Worm (Caenorhabditis elegans) whole organism, L2 larva: ENCODE data around the gene T06D8.10.

ENCODE experiments used
- C34F6.9 ChIP-seq: fragments of 150-350 bp; optimal IDR thresholded peaks from 2 replicates; lab custom pipeline; 2014; ENCODE audit warnings: missing biosample characterization, missing genetic modification characterization
- F13H6.1 ChIP-seq: sonication (generic microtip); optimal IDR thresholded peaks from 2 replicates; lab custom pipeline; 2016; ENCODE audit warnings: missing genetic modification characterization, missing compliant biosample characterization
- R02D3.7 ChIP-seq: fragments of 150-350 bp; optimal IDR thresholded peaks from 2 replicates; lab custom pipeline; 2014; ENCODE audit warnings: missing biosample characterization, missing genetic modification characterization
- Y55F3AM.14 ChIP-seq: fragments of 200-800 bp; sonication (Bioruptor generic); optimal IDR thresholded peaks from 2 replicates; lab custom pipeline; 2018; ENCODE audit warnings: mild to moderate bottlenecking, missing genetic modification characterization, missing compliant biosample characterization
- ZK546.5 ChIP-seq: sonication (generic microtip); optimal IDR thresholded peaks from 2 replicates; lab custom pipeline; 2017; ENCODE audit warnings: missing biosample characterization, missing genetic modification characterization
- alr-1 ChIP-seq: fragments of 150-350 bp; optimal IDR thresholded peaks from 2 replicates; lab custom pipeline; 2014; ENCODE audit warnings: missing biosample characterization, missing genetic modification characterization
- aly-2 ChIP-seq: fragments of 150-350 bp; optimal IDR thresholded peaks from 2 replicates; lab custom pipeline; 2014; ENCODE audit warnings: missing biosample characterization, missing genetic modification characterization
- ama-1 ChIP-seq: fragments of 150-350 bp; optimal IDR thresholded peaks from 2 replicates; lab custom pipeline; 2018; ENCODE audit warnings: inconsistent platforms
- blmp-1 ChIP-seq: sonication (generic microtip); optimal IDR thresholded peaks from 2 replicates; lab custom pipeline; 2017; ENCODE audit warnings: missing genetic modification characterization, mild to moderate bottlenecking, missing compliant biosample characterization, antibody characterized with exemption, moderate library complexity; ENCODE audit not compliant: insufficient read depth
- ceh-16 ChIP-seq: fragments of 150-350 bp; optimal IDR thresholded peaks from 2 replicates; lab custom pipeline; 2014; ENCODE audit warnings: missing biosample characterization, missing genetic modification characterization
- ceh-82 ChIP-seq: fragments of 150-350 bp; optimal IDR thresholded peaks from 2 replicates; lab custom pipeline; 2014; ENCODE audit warnings: missing biosample characterization, missing genetic modification characterization
- crh-2 ChIP-seq: sonication (generic microtip); optimal IDR thresholded peaks from 2 replicates; lab custom pipeline; 2017; ENCODE audit warnings: missing biosample characterization, missing genetic modification characterization
- dmd-4 ChIP-seq: sonication (generic microtip); optimal IDR thresholded peaks from 2 replicates; lab custom pipeline; 2017; ENCODE audit warnings: missing biosample characterization, missing genetic modification characterization
- egl-27 ChIP-seq: sonication (generic microtip); optimal IDR thresholded peaks from 3 replicates; lab custom pipeline; 2017; ENCODE audit warnings: missing biosample characterization, missing genetic modification reagents, missing genetic modification characterization
- elt-1 ChIP-seq: fragments of 150-350 bp; optimal IDR thresholded peaks from 2 replicates; lab custom pipeline; 2014; ENCODE audit warnings: missing biosample characterization, missing genetic modification characterization
- elt-3 ChIP-seq: sonication (generic microtip); optimal IDR thresholded peaks from 2 replicates; lab custom pipeline; 2017; ENCODE audit warnings: missing biosample characterization, missing genetic modification characterization
- fos-1 ChIP-seq: fragments of 150-350 bp; optimal IDR thresholded peaks from 2 replicates; lab custom pipeline; 2014; ENCODE audit warnings: missing biosample characterization, missing genetic modification characterization
- gmeb-1 ChIP-seq: fragments of 150-350 bp; optimal IDR thresholded peaks from 2 replicates; lab custom pipeline; 2014; ENCODE audit warnings: missing biosample characterization, missing genetic modification characterization
- lin-11 ChIP-seq: fragments of 150-350 bp; sonication (generic microtip); optimal IDR thresholded peaks from 2 replicates; lab custom pipeline; 2014; ENCODE audit warnings: missing biosample characterization, missing genetic modification characterization, inconsistent platforms, mixed read lengths
- lin-13 ChIP-seq: fragments of 150-350 bp; optimal IDR thresholded peaks from 2 replicates; lab custom pipeline; 2014; ENCODE audit warnings: missing biosample characterization, missing genetic modification reagents, missing genetic modification characterization
- lin-39 ChIP-seq: fragments of 150-350 bp; optimal IDR thresholded peaks from 2 replicates; lab custom pipeline; 2014; ENCODE audit warnings: missing biosample characterization, missing genetic modification reagents, missing genetic modification characterization
- lsy-2 ChIP-seq, 2 experiments: fragments of 150-350 bp in 1 of 2; sonication (generic microtip) in 1 of 2; optimal IDR thresholded peaks; 2 replicates each; lab custom pipeline; 2014 to 2017; ENCODE audit warnings: missing biosample characterization in 2 of 2, missing genetic modification characterization in 2 of 2
- mab-5 ChIP-seq: fragments of 150-350 bp; optimal IDR thresholded peaks from 2 replicates; lab custom pipeline; 2014; ENCODE audit warnings: missing biosample characterization, missing genetic modification characterization
- mbf-1 ChIP-seq: sonication (generic microtip); optimal IDR thresholded peaks from 2 replicates; lab custom pipeline; 2017; ENCODE audit warnings: missing biosample characterization, missing genetic modification characterization
- mdl-1 ChIP-seq, 2 experiments: fragments of 150-350 bp in 1 of 2; sonication (generic microtip) in 1 of 2; optimal IDR thresholded peaks; 2 replicates each; lab custom pipeline; 2017; ENCODE audit warnings: missing biosample characterization in 2 of 2, missing genetic modification characterization in 2 of 2
- nhr-10 ChIP-seq: sonication (generic microtip); optimal IDR thresholded peaks from 2 replicates; lab custom pipeline; 2017; ENCODE audit warnings: missing biosample characterization, missing genetic modification characterization
- nhr-11 ChIP-seq: fragments of 150-350 bp; optimal IDR thresholded peaks from 2 replicates; lab custom pipeline; 2014; ENCODE audit warnings: missing biosample characterization, missing genetic modification characterization
- nhr-12 ChIP-seq: fragments of 150-350 bp; optimal IDR thresholded peaks from 2 replicates; lab custom pipeline; 2014; ENCODE audit warnings: missing biosample characterization, missing genetic modification characterization
- nhr-129 ChIP-seq: fragments of 150-350 bp; optimal IDR thresholded peaks from 2 replicates; lab custom pipeline; 2014; ENCODE audit warnings: missing biosample characterization, missing genetic modification characterization
- nhr-21 ChIP-seq: fragments of 150-350 bp; optimal IDR thresholded peaks from 2 replicates; lab custom pipeline; 2014; ENCODE audit warnings: missing biosample characterization, missing genetic modification characterization
- nhr-23 ChIP-seq: fragments of 150-350 bp; optimal IDR thresholded peaks from 2 replicates; lab custom pipeline; 2014; ENCODE audit warnings: missing biosample characterization, missing genetic modification reagents, missing genetic modification characterization
- nhr-237 ChIP-seq: fragments of 150-350 bp; optimal IDR thresholded peaks from 2 replicates; lab custom pipeline; 2014; ENCODE audit warnings: missing biosample characterization, missing genetic modification characterization
- nhr-25 ChIP-seq: fragments of 150-350 bp; sonication (generic microtip); optimal IDR thresholded peaks from 3 replicates; lab custom pipeline; 2014; ENCODE audit warnings: missing biosample characterization, missing genetic modification characterization
- nhr-6 ChIP-seq: fragments of 150-350 bp; optimal IDR thresholded peaks from 2 replicates; lab custom pipeline; 2014; ENCODE audit warnings: missing biosample characterization, missing genetic modification characterization
- nhr-77 ChIP-seq: fragments of 150-350 bp; optimal IDR thresholded peaks from 2 replicates; lab custom pipeline; 2014; ENCODE audit warnings: missing biosample characterization, missing genetic modification characterization
- peb-1 ChIP-seq: fragments of 150-350 bp; optimal IDR thresholded peaks from 2 replicates; lab custom pipeline; 2014; ENCODE audit warnings: missing biosample characterization, missing genetic modification characterization
- sem-4 ChIP-seq: fragments of 150-350 bp; optimal IDR thresholded peaks from 2 replicates; lab custom pipeline; 2014; ENCODE audit warnings: missing biosample characterization, missing genetic modification reagents, missing genetic modification characterization
- skn-1 ChIP-seq: sonication (generic microtip); optimal IDR thresholded peaks from 2 replicates; lab custom pipeline; 2017; ENCODE audit warnings: missing biosample characterization, missing genetic modification characterization
- sma-3 ChIP-seq: sonication (generic microtip); optimal IDR thresholded peaks from 2 replicates; lab custom pipeline; 2016; ENCODE audit warnings: missing genetic modification reagents, missing genetic modification characterization, missing compliant biosample characterization
- sma-9 ChIP-seq, 2 experiments: fragments of 150-350 bp in 1 of 2; sonication (generic microtip) in 1 of 2; optimal IDR thresholded peaks; 2 replicates each; lab custom pipeline; 2014 to 2016; ENCODE audit warnings: missing genetic modification characterization in 2 of 2, mild to moderate bottlenecking in 1 of 2, missing biosample characterization in 1 of 2, missing compliant biosample characterization in 1 of 2, missing genetic modification reagents in 1 of 2, moderate library complexity in 1 of 2
- snpc-4 ChIP-seq: fragments of 150-350 bp; optimal IDR thresholded peaks from 2 replicates; lab custom pipeline; 2014; ENCODE audit warnings: missing biosample characterization, missing genetic modification characterization
- unc-39 ChIP-seq: fragments of 150-350 bp; optimal IDR thresholded peaks from 2 replicates; lab custom pipeline; 2014; ENCODE audit warnings: missing biosample characterization, missing genetic modification characterization
- unc-55 ChIP-seq: fragments of 150-350 bp; sonication (generic microtip); optimal IDR thresholded peaks from 3 replicates; lab custom pipeline; 2014; ENCODE audit warnings: missing biosample characterization, missing genetic modification reagents, missing genetic modification characterization
- unc-62 ChIP-seq: fragments of 150-350 bp; optimal IDR thresholded peaks from 2 replicates; lab custom pipeline; 2014; ENCODE audit warnings: missing biosample characterization, missing genetic modification reagents, missing genetic modification characterization
- zag-1 ChIP-seq: fragments of 150-350 bp; optimal IDR thresholded peaks from 2 replicates; lab custom pipeline; 2014; ENCODE audit warnings: missing biosample characterization, missing genetic modification characterization
- ztf-1 ChIP-seq: fragments of 200-800 bp; sonication (Bioruptor generic); conservative IDR thresholded peaks from 2 replicates; pipeline ENCODE4 v1.3.6; 2022; ENCODE audit warnings: missing genetic modification characterization, missing compliant biosample characterization
- ztf-11 ChIP-seq: sonication (generic microtip); optimal IDR thresholded peaks from 2 replicates; lab custom pipeline; 2017; ENCODE audit warnings: missing biosample characterization, missing genetic modification characterization
- ztf-4 ChIP-seq: fragments of 150-350 bp; optimal IDR thresholded peaks from 2 replicates; lab custom pipeline; 2014; ENCODE audit warnings: missing biosample characterization, missing genetic modification characterization

The T06D8.10 gene

ce11 chrII:11247414-11247813, at the start of gene T06D8.10:
Gene T06D8.10 (minus strand): TSS chrII:11247514.
- TF ChIP-seq elt-1 (tag; lab: Kevin White, UChicago) (no peak), lsy-2 (tag; optimal IDR thresholded peaks at IDR 0.05; lab: Kevin White, UChicago) (no peak), ama-1 (lab: Kevin White, UChicago) (no peak), unc-55 (GFP tag; lab: Kevin White, UChicago) (no peak), nhr-77 (tag; lab: Kevin White, UChicago) (no peak)

- no peak for TF ChIP-seq nhr-77 (tag; lab: Kevin White, UChicago)
- TF ChIP-seq mbf-1 (tag; lab: Kevin White, UChicago): no peak
- TF ChIP-seq skn-1 (tag; lab: Kevin White, UChicago): no peak
- TF ChIP-seq nhr-12: no peak
- no peak for TF ChIP-seq Y55F3AM.14
- TF ChIP-seq nhr-10 (tag; lab: Kevin White, UChicago): no peak
- peak; percentile 67 for TF ChIP-seq sma-9 (GFP tag; optimal IDR thresholded peaks at IDR 0.05; lab: Kevin White, UChicago)
- TF ChIP-seq sma-9 (tag; optimal IDR thresholded peaks at IDR 0.05; lab: Kevin White, UChicago): no peak
- TF ChIP-seq unc-39: no peak
- TF ChIP-seq ceh-16 (tag; lab: Kevin White, UChicago): peak; percentile 18
- no peak for TF ChIP-seq nhr-237
- peak; percentile 12 for TF ChIP-seq snpc-4 (tag; lab: Kevin White, UChicago)
- peak; percentile 53 for TF ChIP-seq ztf-4 (tag; lab: Kevin White, UChicago)
- no peak for TF ChIP-seq ztf-11 (tag; lab: Kevin White, UChicago)
- peak; percentile 76 for TF ChIP-seq crh-2 (tag; lab: Kevin White, UChicago)
- no peak for TF ChIP-seq sem-4 (tag; lab: Kevin White, UChicago)
- TF ChIP-seq alr-1: no peak
- TF ChIP-seq mdl-1 (tag; optimal IDR thresholded peaks at IDR 0.05; lab: Kevin White, UChicago): no peak
- TF ChIP-seq lin-39 (tag; lab: Kevin White, UChicago): no peak
- TF ChIP-seq gmeb-1: peak; percentile 70
- TF ChIP-seq zag-1 (tag; lab: Kevin White, UChicago): peak; percentile 3
- TF ChIP-seq aly-2 (tag; lab: Kevin White, UChicago): no peak
- peak; percentile 34 for TF ChIP-seq blmp-1 (tag; lab: Kevin White, UChicago)
- no peak for TF ChIP-seq ztf-1 (GFP tag; lab: Robert Waterston, UW)
- peak; percentile 42 for TF ChIP-seq nhr-21 (tag; lab: Kevin White, UChicago)
- no peak for TF ChIP-seq mab-5 (tag; lab: Kevin White, UChicago)
- TF ChIP-seq nhr-23: no peak
- TF ChIP-seq ama-1 (lab: Kevin White, UChicago): no peak
- peak; percentile 17 for TF ChIP-seq fos-1 (tag; lab: Kevin White, UChicago)
- TF ChIP-seq C34F6.9 (tag; lab: Kevin White, UChicago): peak; percentile 79
- TF ChIP-seq ceh-82 (tag; lab: Kevin White, UChicago): no peak
- TF ChIP-seq nhr-129 (tag; lab: Kevin White, UChicago): peak; percentile 60
- TF ChIP-seq lin-13 (GFP tag; lab: Kevin White, UChicago): peak; percentile 79
- no peak for TF ChIP-seq peb-1 (tag; lab: Kevin White, UChicago)
- no peak for TF ChIP-seq nhr-11
- peak; percentile 27 for TF ChIP-seq lin-11
- peak; percentile 66 for TF ChIP-seq sma-3 (GFP tag; lab: Kevin White, UChicago)
- TF ChIP-seq nhr-25: peak; percentile 58
- peak; percentile 10 for TF ChIP-seq nhr-6 (tag; lab: Kevin White, UChicago)
- no peak for TF ChIP-seq elt-1 (tag; lab: Kevin White, UChicago)
- TF ChIP-seq lsy-2 (tag; optimal IDR thresholded peaks at IDR 0.05; lab: Kevin White, UChicago): peak; percentile 37 to 79
- TF ChIP-seq F13H6.1 (tag; lab: Kevin White, UChicago): peak; percentile 53
- TF ChIP-seq dmd-4 (tag; lab: Kevin White, UChicago): no peak
- TF ChIP-seq unc-62: no peak
- TF ChIP-seq unc-55 (GFP tag; lab: Kevin White, UChicago): peak; percentile 75
- TF ChIP-seq ZK546.5: no peak
- no peak for TF ChIP-seq R02D3.7 (tag; lab: Kevin White, UChicago)
- no peak for TF ChIP-seq elt-3 (tag; lab: Kevin White, UChicago)
- TF ChIP-seq egl-27 (tag; lab: Kevin White, UChicago): peak; percentile 31
- TF ChIP-seq, all 48 proteins: peak for 21
Observed at ce11 chrII:11293433-11293832, 46.1 kb upstream of the T06D8.10 start, which contains the start of gene C47G2.4. Gene C47G2.4 (minus strand): TSS chrII:11293606.
